Worm (Caenorhabditis elegans) whole organism, young adult: ENCODE results near the gene ifas-2.

Experiments
- F22D6.2 ChIP-seq: sonication (generic microtip); optimal IDR thresholded peaks from 2 replicates; lab custom pipeline; 2016; ENCODE audit warnings: mild to moderate bottlenecking, missing genetic modification characterization, missing compliant biosample characterization
- T26A5.8 ChIP-seq: sonication (generic microtip); optimal IDR thresholded peaks from 2 replicates; lab custom pipeline; 2016; ENCODE audit warnings: missing genetic modification characterization, missing compliant biosample characterization
- attf-5 ChIP-seq: fragments of 200-800 bp; sonication (Bioruptor generic); optimal IDR thresholded peaks from 2 replicates; lab custom pipeline; 2018; ENCODE audit warnings: mild to moderate bottlenecking, missing genetic modification characterization, missing compliant biosample characterization
- bed-2 ChIP-seq: fragments of 200-800 bp; sonication (Bioruptor generic); IDR thresholded peaks from 2 replicates; pipeline ENCODE4 v1.3.6; 2022; ENCODE audit warnings: missing genetic modification reagents, missing genetic modification characterization, missing compliant biosample characterization
- dpl-1 ChIP-seq: fragments of 150-350 bp; optimal IDR thresholded peaks from 2 replicates; lab custom pipeline; 2014; ENCODE audit warnings: missing biosample characterization, missing genetic modification reagents, missing genetic modification characterization
- hlh-26 ChIP-seq: fragments of 200-800 bp; sonication (Bioruptor generic); conservative IDR thresholded peaks from 2 replicates; pipeline ENCODE4 v1.3.6; 2022; ENCODE audit warnings: missing genetic modification reagents, missing genetic modification characterization, missing compliant biosample characterization
- nfya-1 ChIP-seq: sonication (generic microtip); optimal IDR thresholded peaks from 2 replicates; lab custom pipeline; 2017; ENCODE audit warnings: antibody characterized with exemption, missing compliant biosample characterization, missing genetic modification characterization, borderline replicate concordance; ENCODE audit not compliant: insufficient read depth
- nhr-120 ChIP-seq: fragments of 200-800 bp; sonication (Bioruptor generic); IDR thresholded peaks from 2 replicates; pipeline ENCODE4 v1.3.6; 2022; ENCODE audit warnings: missing genetic modification characterization, missing compliant biosample characterization
- rcor-1 ChIP-seq: fragments of 200-800 bp; sonication (Bioruptor generic); IDR thresholded peaks from 2 replicates; pipeline ENCODE4 v1.3.6; 2022; ENCODE audit warnings: missing genetic modification reagents, missing genetic modification characterization, missing compliant biosample characterization
- repo-1 ChIP-seq: sonication (generic microtip); optimal IDR thresholded peaks from 2 replicates; lab custom pipeline; 2017; ENCODE audit warnings: mild to moderate bottlenecking, missing genetic modification characterization, missing compliant biosample characterization
- snpc-4 ChIP-seq, 5 experiments: fragments of 150-350 bp in 1 of 5; sonication (generic microtip) in 4 of 5; optimal IDR thresholded peaks; 2 replicates each; lab custom pipeline; 2014 to 2018; ENCODE audit warnings: missing genetic modification characterization in 5 of 5, missing biosample characterization in 3 of 5, antibody characterized with exemption in 2 of 5, mild to moderate bottlenecking in 2 of 5, missing compliant biosample characterization in 2 of 5, missing genotype in 2 of 5, moderate library complexity in 2 of 5, missing genetic modification reagents in 1 of 5
- ztf-22 ChIP-seq: fragments of 200-800 bp; sonication (Bioruptor generic); optimal IDR thresholded peaks from 2 replicates; lab custom pipeline; 2018; ENCODE audit warnings: mild to moderate bottlenecking, missing genetic modification characterization, moderate library complexity, missing compliant biosample characterization

DNA sequence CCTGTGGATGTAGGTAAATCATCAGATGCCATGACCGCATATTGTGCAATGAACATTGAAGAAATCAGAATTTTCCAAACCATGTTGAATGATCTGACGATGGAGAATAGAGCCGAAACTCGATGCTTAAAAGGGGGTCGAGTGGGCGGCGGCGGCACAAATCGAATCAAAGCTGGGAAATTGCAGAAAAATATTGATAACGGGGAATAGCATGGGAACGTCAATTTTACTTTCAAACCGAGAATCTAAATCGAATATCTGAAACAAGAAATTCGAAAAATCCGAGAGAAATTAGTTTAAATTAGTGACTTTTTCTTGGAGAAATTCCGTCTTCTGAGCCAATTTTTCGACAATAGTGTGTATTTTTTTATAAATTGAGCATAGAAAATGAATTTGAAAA, 27.4 kb upstream of the ifas-2 start, which contains the start of gene F09C6.10:
- TF ChIP-seq bed-2 (GFP tag; lab: Robert Waterston, UW) (no peak), nfya-1 (tag; lab: Kevin White, UChicago) (no peak), T26A5.8 (tag; lab: Kevin White, UChicago) (no peak), F22D6.2 (tag; lab: Kevin White, UChicago) (no peak), rcor-1 (GFP tag; lab: Robert Waterston, UW) (no peak), attf-5 (GFP tag; lab: Kevin White, UChicago) (no peak), nhr-120 (GFP tag; lab: Robert Waterston, UW) (no peak), dpl-1 (GFP tag; lab: Kevin White, UChicago) (no peak), repo-1 (tag; lab: Kevin White, UChicago) (no peak), snpc-4 (GFP tag; optimal IDR thresholded peaks at IDR 0.05; lab: Kevin White, UChicago) (no peak), snpc-4 (tag; optimal IDR thresholded peaks at IDR 0.05; lab: Kevin White, UChicago) (no peak), hlh-26 (GFP tag; lab: Robert Waterston, UW) (no peak), ztf-22 (GFP tag; lab: Kevin White, UChicago) (no peak)
